Worm (Caenorhabditis elegans) whole organism, early embryonic: ENCODE measurements around the gene pbo-6.

Source experiments
- F13C5.2 ChIP-seq: sonication (generic microtip); optimal IDR thresholded peaks from 2 replicates; lab custom pipeline; 2017; ENCODE audit warnings: mild to moderate bottlenecking, missing genetic modification characterization, inconsistent platforms, missing compliant biosample characterization
- ama-1 ChIP-seq: fragments of 150-350 bp; optimal IDR thresholded peaks from 2 replicates; lab custom pipeline; 2014
- hnd-1 ChIP-seq: sonication (generic microtip); optimal IDR thresholded peaks from 2 replicates; lab custom pipeline; 2016; ENCODE audit warnings: missing genetic modification characterization, missing compliant biosample characterization
- tbx-11 ChIP-seq: fragments of 200-800 bp; sonication (Bioruptor generic); IDR thresholded peaks from 2 replicates; pipeline ENCODE4 v1.3.6; 2022; ENCODE audit warnings: missing genetic modification characterization, missing compliant biosample characterization

DNA sequence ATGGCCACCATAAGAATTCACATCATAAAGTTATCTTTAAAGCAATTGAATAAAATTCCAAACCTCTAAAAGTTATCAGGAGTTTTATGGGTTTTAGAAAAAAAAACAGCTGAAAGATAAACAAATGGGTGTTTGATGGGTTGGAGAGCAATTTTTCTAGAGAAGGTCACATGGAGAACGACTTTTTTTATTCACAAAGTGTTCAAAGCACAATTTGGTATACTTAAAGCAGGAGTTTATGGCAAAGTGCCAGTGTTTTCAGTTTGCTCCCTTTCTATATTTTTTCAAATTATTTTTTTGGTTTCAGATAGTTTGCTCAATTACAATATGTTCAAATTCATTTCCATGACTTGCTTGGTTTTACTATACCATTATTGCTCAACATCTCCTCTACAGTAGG lies 27.6 kb upstream of the pbo-6 start, which contains the start of gene F11C7.6:
- TF ChIP-seq hnd-1 (tag; lab: Kevin White, UChicago), result no peak
- TF ChIP-seq tbx-11 (GFP tag; lab: Robert Waterston, UW), result no peak
- TF ChIP-seq F13C5.2 (tag; lab: Kevin White, UChicago), result no peak
- no peak for TF ChIP-seq ama-1 (lab: Kevin White, UChicago)
